Fruit fly (Drosophila melanogaster) whole organism, wandering third instar larva: ENCODE data around the gene Sec61alpha.

Source experiments
- Abd-B ChIP-seq: fragments of >200 bp; optimal IDR thresholded peaks from 2 replicates; lab custom pipeline; 2017; ENCODE audit warnings: missing biosample characterization, missing genetic modification characterization
- CG32264 ChIP-seq: fragments of 200-800 bp; sonication (Bioruptor generic); optimal IDR thresholded peaks from 2 replicates; lab custom pipeline; 2016; ENCODE audit warnings: missing biosample characterization, missing genetic modification characterization
- CG9705 ChIP-seq: fragments of 200-800 bp; sonication (Bioruptor generic); optimal IDR thresholded peaks from 2 replicates; lab custom pipeline; 2018; ENCODE audit warnings: missing biosample characterization, mild to moderate bottlenecking, missing genetic modification characterization
- CrebA ChIP-seq: fragments of 200-800 bp; sonication (Bioruptor generic); optimal IDR thresholded peaks from 2 replicates; lab custom pipeline; 2016; ENCODE audit warnings: missing biosample characterization, mild to moderate bottlenecking, missing genetic modification characterization, borderline replicate concordance
- Dfd ChIP-seq: fragments of >200 bp; optimal IDR thresholded peaks from 2 replicates; lab custom pipeline; 2017; ENCODE audit warnings: missing biosample characterization, missing genetic modification characterization
- Dif ChIP-seq: fragments of 200-275, 200-300 bp; sonication (Bioruptor generic); optimal IDR thresholded peaks from 2 replicates; lab custom pipeline; 2018; ENCODE audit warnings: missing biosample characterization, missing genetic modification characterization; ENCODE audit not compliant: partially characterized antibody
- GATAd ChIP-seq: sonication (Bioruptor generic); optimal IDR thresholded peaks from 2 replicates; lab custom pipeline; 2016; ENCODE audit warnings: missing biosample characterization, missing genetic modification characterization
- HLH106 ChIP-seq: fragments of 200-800 bp; optimal IDR thresholded peaks from 3 replicates; lab custom pipeline; 2019; ENCODE audit warnings: missing biosample characterization, mild to moderate bottlenecking, missing genetic modification characterization, moderate library complexity
- Hnf4 ChIP-seq: fragments of 200-800 bp; sonication (Bioruptor generic); optimal IDR thresholded peaks from 2 replicates; lab custom pipeline; 2016; ENCODE audit warnings: missing biosample characterization, mild to moderate bottlenecking, missing genetic modification characterization
- Hr78 ChIP-seq: fragments of >200 bp; optimal IDR thresholded peaks from 2 replicates; lab custom pipeline; 2017; ENCODE audit warnings: missing biosample characterization, missing genetic modification characterization
- Hr83 ChIP-seq: fragments of 200-300 bp; sonication (Bioruptor generic); optimal IDR thresholded peaks from 2 replicates; lab custom pipeline; 2016; ENCODE audit warnings: missing biosample characterization, mild to moderate bottlenecking, missing genetic modification characterization, moderate library complexity; ENCODE audit not compliant: poor library complexity, severe bottlenecking
- Jra ChIP-seq: sonication (Bioruptor generic); optimal IDR thresholded peaks from 2 replicates; lab custom pipeline; 2016; ENCODE audit warnings: missing biosample characterization, missing genetic modification characterization
- Mio ChIP-seq: sonication (Bioruptor generic); optimal IDR thresholded peaks from 2 replicates; lab custom pipeline; 2016; ENCODE audit warnings: missing biosample characterization, missing genetic modification characterization
- N ChIP-seq: fragments of >200 bp; optimal IDR thresholded peaks from 2 replicates; lab custom pipeline; 2018; ENCODE audit warnings: missing biosample characterization, missing external identifiers, missing genetic modification characterization
- OdsH ChIP-seq: fragments of 200-800 bp; sonication (Bioruptor generic); optimal IDR thresholded peaks from 2 replicates; lab custom pipeline; 2016; ENCODE audit warnings: missing biosample characterization, mild to moderate bottlenecking, missing genetic modification characterization
- Rel ChIP-seq, 2 experiments: fragments of 200-800 bp; sonication (Bioruptor generic) in 1 of 2; optimal IDR thresholded peaks; 2 replicates in 1 of 2; 3 replicates in 1 of 2; lab custom pipeline; 2016 to 2019; ENCODE audit warnings: mild to moderate bottlenecking in 2 of 2, missing biosample characterization in 2 of 2, missing genetic modification characterization in 2 of 2, moderate library complexity in 1 of 2
- Vsx2 ChIP-seq: fragments of 200-300, 225-300 bp; sonication (Bioruptor generic); optimal IDR thresholded peaks from 2 replicates; lab custom pipeline; 2018; ENCODE audit warnings: missing biosample characterization, missing genetic modification characterization; ENCODE audit not compliant: partially characterized antibody
- br ChIP-seq: fragments of 200-800 bp; sonication (Bioruptor generic); optimal IDR thresholded peaks from 2 replicates; lab custom pipeline; 2016; ENCODE audit warnings: missing biosample characterization, missing genetic modification characterization
- brk ChIP-seq: fragments of 200-800 bp; sonication (Bioruptor generic); optimal IDR thresholded peaks from 2 replicates; lab custom pipeline; 2016; ENCODE audit warnings: missing biosample characterization, mild to moderate bottlenecking, missing genetic modification characterization
- dl ChIP-seq, 2 experiments: fragments of 175-275, 200-275 bp in 1 of 2; fragments of 200-275 bp in 1 of 2; sonication (Bioruptor generic); optimal IDR thresholded peaks; lab custom pipeline; 2018; ENCODE audit warnings: mild to moderate bottlenecking in 2 of 2, missing biosample characterization in 2 of 2, missing genetic modification characterization in 2 of 2, moderate library complexity in 2 of 2; ENCODE audit not compliant: partially characterized antibody in 2 of 2, insufficient read depth in 1 of 2
- dmrt93B ChIP-seq: fragments of 200-800 bp; sonication (Bioruptor generic); optimal IDR thresholded peaks from 2 replicates; lab custom pipeline; 2018; ENCODE audit warnings: missing biosample characterization, mild to moderate bottlenecking, missing genetic modification characterization
- dsf ChIP-seq: sonication (Bioruptor generic); optimal IDR thresholded peaks from 2 replicates; lab custom pipeline; 2016; ENCODE audit warnings: missing biosample characterization, missing genetic modification characterization, borderline replicate concordance
- ey ChIP-seq: fragments of 200-800 bp; sonication (Bioruptor generic); optimal IDR thresholded peaks from 2 replicates; lab custom pipeline; 2016; ENCODE audit warnings: missing biosample characterization, missing genetic modification characterization
- foxo ChIP-seq, 2 experiments: fragments of 200-800 bp; sonication (Bioruptor generic); optimal IDR thresholded peaks; 2 replicates in 1 of 2; 3 replicates in 1 of 2; lab custom pipeline; 2016 to 2017; ENCODE audit warnings: missing biosample characterization in 2 of 2, missing genetic modification characterization in 2 of 2
- fru ChIP-seq: fragments of 200-800 bp; sonication (Bioruptor generic); optimal IDR thresholded peaks from 3 replicates; lab custom pipeline; 2016; ENCODE audit warnings: missing biosample characterization, mild to moderate bottlenecking, missing genetic modification characterization
- h ChIP-seq: fragments of 200-800 bp; sonication (Bioruptor generic); optimal IDR thresholded peaks from 3 replicates; lab custom pipeline; 2016; ENCODE audit warnings: missing biosample characterization, mild to moderate bottlenecking, missing genetic modification characterization
- jim ChIP-seq: fragments of 175-275, 200-325 bp; sonication (Bioruptor generic); optimal IDR thresholded peaks from 2 replicates; lab custom pipeline; 2016; ENCODE audit warnings: missing biosample characterization, mild to moderate bottlenecking, missing genetic modification characterization
- lola ChIP-seq: fragments of >200 bp; optimal IDR thresholded peaks from 2 replicates; lab custom pipeline; 2017; ENCODE audit warnings: missing biosample characterization, missing genetic modification characterization
- pan ChIP-seq: fragments of >200 bp; optimal IDR thresholded peaks from 2 replicates; lab custom pipeline; 2017
- psq ChIP-seq: fragments of 200-800 bp; sonication (Bioruptor generic); optimal IDR thresholded peaks from 3 replicates; lab custom pipeline; 2017; ENCODE audit warnings: missing biosample characterization, mild to moderate bottlenecking, missing genetic modification characterization, moderate library complexity
- rgr ChIP-seq: fragments of 200-800 bp; sonication (Bioruptor generic); optimal IDR thresholded peaks from 3 replicates; lab custom pipeline; 2016; ENCODE audit warnings: missing biosample characterization, mild to moderate bottlenecking, missing genetic modification characterization
- sage ChIP-seq: fragments of 200-800 bp; sonication (Bioruptor generic); optimal IDR thresholded peaks from 2 replicates; lab custom pipeline; 2016; ENCODE audit warnings: missing biosample characterization, mild to moderate bottlenecking, missing genetic modification characterization
- sv ChIP-seq: fragments of 200-800 bp; sonication (Bioruptor generic); optimal IDR thresholded peaks from 3 replicates; lab custom pipeline; 2016; ENCODE audit warnings: missing biosample characterization, missing genetic modification characterization
- tai ChIP-seq: sonication (Bioruptor generic); optimal IDR thresholded peaks from 2 replicates; lab custom pipeline; 2016; ENCODE audit warnings: missing biosample characterization, missing genetic modification characterization
- woc ChIP-seq: sonication (Bioruptor generic); optimal IDR thresholded peaks from 2 replicates; lab custom pipeline; 2016; ENCODE audit warnings: missing biosample characterization, mild to moderate bottlenecking, missing genetic modification characterization

The Sec61alpha gene

dm6 chr2L:6479226-6479906 lies 1.0 kb downstream of the Sec61alpha start:
- no peak for TF ChIP-seq Vsx2
- TF ChIP-seq N (GFP tag; lab: Kevin White, UChicago), result no peak
- TF ChIP-seq brk (GFP tag; lab: Kevin White, UChicago), result peak; percentile 16
- no peak for TF ChIP-seq Jra (GFP tag; lab: Kevin White, UChicago)
- peak; percentile 98 for TF ChIP-seq CrebA (GFP tag; lab: Kevin White, UChicago)
- no peak for TF ChIP-seq CG9705 (GFP tag; lab: Kevin White, UChicago)
- TF ChIP-seq Hr83 (GFP tag; lab: Kevin White, UChicago), result no peak
- no peak for TF ChIP-seq lola (GFP tag; lab: Kevin White, UChicago)
- TF ChIP-seq rgr, result peak; percentile 14
- TF ChIP-seq jim (GFP tag; lab: Kevin White, UChicago), result no peak
- TF ChIP-seq tai, result no peak
- no peak for TF ChIP-seq sage (GFP tag; lab: Kevin White, UChicago)
- TF ChIP-seq HLH106, result peak; percentile 18
- TF ChIP-seq dsf (GFP tag; lab: Kevin White, UChicago), result no peak
- TF ChIP-seq Rel (GFP tag; optimal IDR thresholded peaks at IDR 0.05; lab: Kevin White, UChicago), result no peak
- no peak for TF ChIP-seq Rel (tag; optimal IDR thresholded peaks at IDR 0.05; lab: Kevin White, UChicago)
- no peak for TF ChIP-seq GATAd (GFP tag; lab: Kevin White, UChicago)
- TF ChIP-seq fru (GFP tag; lab: Kevin White, UChicago), result no peak
- TF ChIP-seq Abd-B (GFP tag; lab: Kevin White, UChicago), result no peak
- no peak for TF ChIP-seq psq (GFP tag; lab: Kevin White, UChicago)
- TF ChIP-seq Dif (GFP tag; lab: Kevin White, UChicago), result peak; percentile 40
- peak; percentile 28 for TF ChIP-seq h (GFP tag; lab: Kevin White, UChicago)
- no peak for TF ChIP-seq Dfd (GFP tag; lab: Kevin White, UChicago)
- no peak for TF ChIP-seq dmrt93B (GFP tag; lab: Kevin White, UChicago)
- no peak for TF ChIP-seq woc (GFP tag; lab: Kevin White, UChicago)
- no peak for TF ChIP-seq br
- TF ChIP-seq CG32264 (GFP tag; lab: Kevin White, UChicago), result peak; percentile 28
- TF ChIP-seq ey (GFP tag; lab: Kevin White, UChicago), result no peak
- peak; percentile 7 for TF ChIP-seq Hnf4 (GFP tag; lab: Kevin White, UChicago)
- no peak for TF ChIP-seq pan (lab: Kevin White, UChicago)
- no peak for TF ChIP-seq sv (GFP tag; lab: Kevin White, UChicago)
- no peak for TF ChIP-seq dl (GFP tag; optimal IDR thresholded peaks at IDR 0.05; lab: Kevin White, UChicago; ENCODE audit: insufficient read depth in 1 of 2, partially characterized antibody in 2 of 2)
- TF ChIP-seq OdsH (GFP tag; lab: Kevin White, UChicago), result peak; percentile 42
- TF ChIP-seq Mio (GFP tag; lab: Kevin White, UChicago), result no peak
- TF ChIP-seq foxo (GFP tag; optimal IDR thresholded peaks at IDR 0.05; lab: Kevin White, UChicago), result peak; percentile 6 to 18

dm6 chr2L:6476753-6477152 lies 3.6 kb downstream of the Sec61alpha start, which contains the start of gene CG9536:
CG9536 (minus strand) TSS chr2L:6476975.
- no peak for TF ChIP-seq CG32264 (GFP tag; lab: Kevin White, UChicago)
- TF ChIP-seq sage (GFP tag; lab: Kevin White, UChicago), result peak; percentile 18
- TF ChIP-seq fru (GFP tag; lab: Kevin White, UChicago), result no peak
- no peak for TF ChIP-seq Rel (GFP tag; optimal IDR thresholded peaks at IDR 0.05; lab: Kevin White, UChicago)
- TF ChIP-seq Rel (tag; optimal IDR thresholded peaks at IDR 0.05; lab: Kevin White, UChicago), result peak; percentile 11
- TF ChIP-seq br, result no peak
- no peak for TF ChIP-seq CrebA (GFP tag; lab: Kevin White, UChicago)
- TF ChIP-seq sv (GFP tag; lab: Kevin White, UChicago), result no peak
- TF ChIP-seq Hr78 (GFP tag; lab: Kevin White, UChicago), result no peak
- TF ChIP-seq dl (GFP tag; optimal IDR thresholded peaks at IDR 0.05; lab: Kevin White, UChicago; ENCODE audit: insufficient read depth in 1 of 2, partially characterized antibody in 2 of 2), result no peak
- no peak for TF ChIP-seq GATAd (GFP tag; lab: Kevin White, UChicago)
- TF ChIP-seq Hnf4 (GFP tag; lab: Kevin White, UChicago), result no peak
